Worm (Caenorhabditis elegans): Measurements from ENCODE around the gene nmr-2.

DNA sequence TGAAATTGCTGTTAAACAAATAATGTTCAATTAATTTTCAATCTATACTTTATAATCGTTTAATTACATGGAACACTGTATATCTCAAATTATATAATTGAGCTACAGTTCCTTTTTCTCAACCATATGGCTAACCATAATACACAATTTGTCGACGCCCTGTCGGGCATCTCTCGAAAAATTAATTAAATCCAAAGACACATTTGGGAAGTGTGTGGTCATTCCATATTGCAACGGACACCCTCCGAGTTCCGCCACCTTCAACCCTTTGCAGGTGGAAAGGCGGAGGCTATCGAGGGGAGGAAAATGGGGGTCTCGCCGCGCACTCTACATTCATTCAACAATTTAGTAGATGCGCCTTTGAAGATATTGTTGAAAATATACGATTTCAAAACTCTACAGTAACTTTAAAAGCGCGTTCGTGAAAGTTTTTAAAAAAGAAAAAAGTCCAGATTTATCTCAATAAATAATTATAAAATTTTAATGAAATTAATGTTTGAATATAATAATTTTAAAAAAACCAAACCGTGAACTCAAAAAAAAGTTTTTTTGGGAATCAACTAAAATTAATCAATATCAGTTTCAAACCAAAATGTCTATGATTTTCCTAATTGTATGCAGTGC is 17.5 kb upstream of the nmr-2 start, which contains the start of gene F14H8.8:
- no peak for TF ChIP-seq ref-1 (GFP tag; conservative IDR thresholded peaks at IDR 0.05)
- no peak for TF ChIP-seq flt-1 (GFP tag; IDR thresholded peaks at IDR 0.05)
- TF ChIP-seq T22C8.4 (GFP tag; IDR thresholded peaks at IDR 0.05), result no peak
- TF ChIP-seq cog-1 (tag; optimal IDR thresholded peaks at IDR 0.05), result no peak
- no peak for TF ChIP-seq tab-1 (GFP tag; IDR thresholded peaks at IDR 0.05)
- no peak for TF ChIP-seq klf-2 (GFP tag; conservative IDR thresholded peaks at IDR 0.05)

Measured in whole organism, midembryonic.